Fruit fly (Drosophila melanogaster) whole organism: ENCODE results near the gene CLS.

ENCODE experiments used
- CG8478 ChIP-seq: fragments of >200 bp; optimal IDR thresholded peaks from 2 replicates; lab custom pipeline; 2018; ENCODE audit warnings: inconsistent platforms
- Dll ChIP-seq: fragments of >200 bp; optimal IDR thresholded peaks from 2 replicates; lab custom pipeline; 2017
- EcR ChIP-seq, 2 experiments: fragments of >200 bp; optimal IDR thresholded peaks; 2 replicates each; lab custom pipeline; 2017; ENCODE audit warnings: missing biosample characterization in 2 of 2, missing genetic modification characterization in 2 of 2, missing genetic modification reagents in 2 of 2
- pan ChIP-seq: fragments of >200 bp; optimal IDR thresholded peaks from 2 replicates; lab custom pipeline; 2017
- psq ChIP-seq: fragments of >200 bp; optimal IDR thresholded peaks from 2 replicates; lab custom pipeline; 2017
- usp ChIP-seq: fragments of >200 bp; optimal IDR thresholded peaks from 2 replicates; lab custom pipeline; 2017; ENCODE audit warnings: missing biosample characterization, missing genetic modification characterization, mixed read lengths

CLS gene

dm6 chr3R:25644172-25644571, 43.0 kb downstream of the CLS start:
- no peak for TF ChIP-seq EcR (GFP tag; optimal IDR thresholded peaks at IDR 0.05; lab: Kevin White, UChicago)
- no peak for TF ChIP-seq CG8478 (lab: Kevin White, UChicago)
- TF ChIP-seq pan (lab: Kevin White, UChicago), result no peak
- TF ChIP-seq usp, result no peak

dm6 chr3R:25640463-25640862, 46.7 kb downstream of the CLS start:
- TF ChIP-seq Dll (no peak), pan (lab: Kevin White, UChicago) (no peak), psq (lab: Kevin White, UChicago) (no peak)

dm6 chr3R:25638961-25639360, 48.2 kb downstream of the CLS start:
- TF ChIP-seq CG8478 (lab: Kevin White, UChicago) (no peak), usp (no peak), pan (lab: Kevin White, UChicago) (no peak), psq (lab: Kevin White, UChicago) (no peak), EcR (GFP tag; optimal IDR thresholded peaks at IDR 0.05; lab: Kevin White, UChicago) (no peak), Dll (no peak)

dm6 chr3R:25638381-25638780, 48.8 kb downstream of the CLS start:
- TF ChIP-seq CG8478 (lab: Kevin White, UChicago) (no peak), Dll (no peak), pan (lab: Kevin White, UChicago) (no peak), psq (lab: Kevin White, UChicago) (no peak), usp (no peak), EcR (GFP tag; optimal IDR thresholded peaks at IDR 0.05; lab: Kevin White, UChicago) (no peak)

dm6 chr3R:25637294-25638174, 49.6 kb downstream of the CLS start, which contains the start of gene jigr1:
Gene jigr1, plus strand, starts transcription at chr3R:25637843.
- no peak for TF ChIP-seq psq (lab: Kevin White, UChicago)
- peak; percentile 91 for TF ChIP-seq pan (lab: Kevin White, UChicago)
